Worm (Caenorhabditis elegans) whole organism, L3 larva: ENCODE data around the gene rps-25.
A peak's percentile ranks its signal among the peaks of the same experiment; 100 is the strongest.

Source experiments
- R02D3.7 ChIP-seq: fragments of 150-350 bp; optimal IDR thresholded peaks from 2 replicates; lab custom pipeline; 2014; ENCODE audit warnings: missing biosample characterization, missing genetic modification characterization
- ama-1 ChIP-seq: fragments of 150-350 bp; optimal IDR thresholded peaks from 2 replicates; lab custom pipeline; 2018
- ceh-16 ChIP-seq: sonication (generic microtip); optimal IDR thresholded peaks from 2 replicates; lab custom pipeline; 2017; ENCODE audit warnings: missing biosample characterization, missing genetic modification characterization
- ceh-28 ChIP-seq: fragments of 150-350 bp; optimal IDR thresholded peaks from 2 replicates; lab custom pipeline; 2014; ENCODE audit warnings: missing biosample characterization, missing genetic modification reagents, missing genetic modification characterization
- daf-12 ChIP-seq: fragments of 150-350 bp; optimal IDR thresholded peaks from 2 replicates; lab custom pipeline; 2014; ENCODE audit warnings: missing biosample characterization, missing genetic modification reagents, missing genetic modification characterization
- egl-27 ChIP-seq: sonication (generic microtip); optimal IDR thresholded peaks from 4 replicates; lab custom pipeline; 2017; ENCODE audit warnings: missing biosample characterization, missing genetic modification reagents, missing genetic modification characterization
- egl-5 ChIP-seq: fragments of 150-350 bp; optimal IDR thresholded peaks from 2 replicates; lab custom pipeline; 2017; ENCODE audit warnings: missing biosample characterization, missing genetic modification reagents, missing genetic modification characterization, inconsistent platforms
- elt-1 ChIP-seq: fragments of 150-350 bp; optimal IDR thresholded peaks from 2 replicates; lab custom pipeline; 2014; ENCODE audit warnings: missing biosample characterization, missing genetic modification characterization
- elt-2 ChIP-seq: sonication (generic microtip); optimal IDR thresholded peaks from 2 replicates; lab custom pipeline; 2016; ENCODE audit warnings: missing genetic modification reagents, mild to moderate bottlenecking, missing genetic modification characterization, missing compliant biosample characterization
- elt-3 ChIP-seq, 3 experiments: fragments of 150-350 bp in 1 of 3; sonication (generic microtip) in 2 of 3; optimal IDR thresholded peaks; 2 replicates in 2 of 3; 4 replicates in 1 of 3; lab custom pipeline; 2014 to 2017; ENCODE audit warnings: missing biosample characterization in 3 of 3, missing genetic modification characterization in 3 of 3
- eor-1 ChIP-seq, 2 experiments: fragments of 150-350 bp; optimal IDR thresholded peaks; 2 replicates each; lab custom pipeline; 2014 to 2018; ENCODE audit warnings: missing biosample characterization in 2 of 2, missing genetic modification characterization in 2 of 2
- fkh-10 ChIP-seq: sonication (generic microtip); optimal IDR thresholded peaks from 2 replicates; lab custom pipeline; 2017; ENCODE audit warnings: missing biosample characterization, missing genetic modification reagents, missing genetic modification characterization
- fkh-2 ChIP-seq: fragments of 150-350 bp; optimal IDR thresholded peaks from 2 replicates; lab custom pipeline; 2014; ENCODE audit warnings: missing biosample characterization, missing genetic modification reagents, missing genetic modification characterization
- fos-1 ChIP-seq: fragments of 150-350 bp; optimal IDR thresholded peaks from 2 replicates; lab custom pipeline; 2014; ENCODE audit warnings: missing biosample characterization, missing genetic modification characterization
- hmg-11 ChIP-seq: sonication (generic microtip); optimal IDR thresholded peaks from 2 replicates; lab custom pipeline; 2016; ENCODE audit warnings: missing genetic modification characterization, missing compliant biosample characterization
- mdl-1 ChIP-seq: fragments of 150-350 bp; optimal IDR thresholded peaks from 2 replicates; lab custom pipeline; 2014; ENCODE audit warnings: missing biosample characterization, missing genetic modification characterization
- nfya-1 ChIP-seq: sonication (generic microtip); optimal IDR thresholded peaks from 2 replicates; lab custom pipeline; 2017; ENCODE audit warnings: missing genetic modification characterization, mild to moderate bottlenecking, missing compliant biosample characterization, antibody characterized with exemption, moderate library complexity; ENCODE audit not compliant: insufficient read depth
- nhr-11 ChIP-seq: fragments of 150-350 bp; optimal IDR thresholded peaks from 2 replicates; lab custom pipeline; 2014; ENCODE audit warnings: missing biosample characterization, missing genetic modification characterization
- nhr-12 ChIP-seq: fragments of 150-350 bp; optimal IDR thresholded peaks from 2 replicates; lab custom pipeline; 2014; ENCODE audit warnings: missing biosample characterization, missing genetic modification characterization
- nhr-23 ChIP-seq: fragments of 150-350 bp; optimal IDR thresholded peaks from 2 replicates; lab custom pipeline; 2014; ENCODE audit warnings: missing biosample characterization, missing genetic modification reagents, missing genetic modification characterization
- nhr-237 ChIP-seq: fragments of 150-350 bp; optimal IDR thresholded peaks from 2 replicates; lab custom pipeline; 2014; ENCODE audit warnings: missing biosample characterization, missing genetic modification characterization
- nhr-25 ChIP-seq: sonication (generic microtip); optimal IDR thresholded peaks from 2 replicates; lab custom pipeline; 2017; ENCODE audit warnings: missing biosample characterization, missing genetic modification characterization
- nhr-67 ChIP-seq: fragments of 150-350 bp; optimal IDR thresholded peaks from 2 replicates; lab custom pipeline; 2014; ENCODE audit warnings: missing biosample characterization, missing genetic modification characterization
- nhr-76 ChIP-seq: fragments of 150-350 bp; sonication (generic microtip); optimal IDR thresholded peaks from 5 replicates; lab custom pipeline; 2014; ENCODE audit warnings: missing biosample characterization, missing genetic modification characterization
- nhr-77 ChIP-seq: fragments of 150-350 bp; optimal IDR thresholded peaks from 2 replicates; lab custom pipeline; 2014; ENCODE audit warnings: missing biosample characterization, missing genetic modification characterization
- pha-4 ChIP-seq: fragments of 150-350 bp; optimal IDR thresholded peaks from 2 replicates; lab custom pipeline; 2014; ENCODE audit warnings: missing biosample characterization, missing genetic modification reagents, missing genetic modification characterization
- sea-2 ChIP-seq: fragments of 150-350 bp; sonication (generic microtip); optimal IDR thresholded peaks from 4 replicates; lab custom pipeline; 2014; ENCODE audit warnings: missing biosample characterization, missing genetic modification reagents, missing genetic modification characterization
- skn-1 ChIP-seq: fragments of 150-350 bp; optimal IDR thresholded peaks from 2 replicates; lab custom pipeline; 2014; ENCODE audit warnings: missing biosample characterization, missing genetic modification characterization
- ztf-11 ChIP-seq: fragments of 150-350 bp; optimal IDR thresholded peaks from 2 replicates; lab custom pipeline; 2014; ENCODE audit warnings: missing biosample characterization, missing genetic modification characterization
- ztf-4 ChIP-seq: fragments of 150-350 bp; optimal IDR thresholded peaks from 2 replicates; lab custom pipeline; 2014; ENCODE audit warnings: missing biosample characterization, missing genetic modification characterization

rps-25 gene

ce11 chrIV:5934046-5934445, 13.4 kb downstream of the rps-25 start, which contains the start of gene H32C10.1:
Gene H32C10.1, plus strand, starts transcription at chrIV:5934346.
- TF ChIP-seq sea-2 (GFP tag; lab: Kevin White, UChicago) (no peak), ceh-28 (no peak), elt-3 (tag; optimal IDR thresholded peaks at IDR 0.05; lab: Kevin White, UChicago) (no peak), fkh-2 (tag; lab: Kevin White, UChicago) (no peak), pha-4 (tag; lab: Kevin White, UChicago) (no peak), egl-5 (tag; lab: Kevin White, UChicago) (no peak), mdl-1 (no peak), fkh-10 (GFP tag; lab: Kevin White, UChicago) (no peak), elt-1 (tag; lab: Kevin White, UChicago) (no peak), nhr-23 (no peak), ceh-16 (no peak), daf-12 (tag; lab: Kevin White, UChicago) (no peak)

- TF ChIP-seq elt-2 (tag; lab: Kevin White, UChicago) (no peak), hmg-11 (tag; lab: Kevin White, UChicago) (no peak), nhr-12 (tag; lab: Kevin White, UChicago) (no peak), fkh-10 (GFP tag; lab: Kevin White, UChicago) (no peak), ztf-4 (no peak), ceh-28 (no peak), nhr-11 (tag; lab: Kevin White, UChicago) (no peak), sea-2 (GFP tag; lab: Kevin White, UChicago) (no peak), nfya-1 (no peak), ama-1 (lab: Kevin White, UChicago) (no peak), ztf-11 (tag; lab: Kevin White, UChicago) (no peak), pha-4 (tag; lab: Kevin White, UChicago) (no peak), eor-1 (tag; optimal IDR thresholded peaks at IDR 0.05; lab: Kevin White, UChicago) (no peak), nhr-67 (no peak), nhr-23 (no peak), elt-1 (tag; lab: Kevin White, UChicago) (no peak), R02D3.7 (no peak), fos-1 (tag; lab: Kevin White, UChicago) (no peak), nhr-76 (tag; lab: Kevin White, UChicago) (no peak)
- TF ChIP-seq, all 47 proteins: peak for 0
Observed at ce11 chrIV:5930345-5930744, 17.1 kb downstream of the rps-25 start, which contains the start of gene lin-33. Gene lin-33, plus strand, starts transcription at chrIV:5930645.

ce11 chrIV:5928957-5929356, 18.4 kb downstream of the rps-25 start:
- no peak for TF ChIP-seq mdl-1
- TF ChIP-seq pha-4 (tag; lab: Kevin White, UChicago): no peak
- TF ChIP-seq nhr-237 (tag; lab: Kevin White, UChicago): no peak

ce11 chrIV:5927805-5928204, 19.6 kb downstream of the rps-25 start:
- TF ChIP-seq hmg-11 (tag; lab: Kevin White, UChicago) (no peak), eor-1 (tag; optimal IDR thresholded peaks at IDR 0.05; lab: Kevin White, UChicago) (no peak), elt-2 (tag; lab: Kevin White, UChicago) (no peak), mdl-1 (no peak), egl-27 (no peak), ztf-4 (no peak), skn-1 (tag; lab: Kevin White, UChicago) (no peak), fos-1 (tag; lab: Kevin White, UChicago) (no peak), egl-5 (tag; lab: Kevin White, UChicago) (no peak), elt-1 (tag; lab: Kevin White, UChicago) (no peak)

- TF ChIP-seq nhr-23: peak; percentile 50
- peak; percentile 64 for TF ChIP-seq nhr-25 (tag; lab: Kevin White, UChicago)
- no peak for TF ChIP-seq nfya-1
- TF ChIP-seq elt-3 (tag; optimal IDR thresholded peaks at IDR 0.05; lab: Kevin White, UChicago): no peak
- TF ChIP-seq hmg-11 (tag; lab: Kevin White, UChicago): peak; percentile 9
- peak; percentile 6 for TF ChIP-seq egl-5 (tag; lab: Kevin White, UChicago)
Observed at ce11 chrIV:5926643-5927042, 20.8 kb downstream of the rps-25 start.

ce11 chrIV:5924241-5924640, 23.2 kb downstream of the rps-25 start:
- no peak for TF ChIP-seq nhr-77 (tag; lab: Kevin White, UChicago)
- TF ChIP-seq elt-2 (tag; lab: Kevin White, UChicago): no peak
- no peak for TF ChIP-seq nhr-25 (tag; lab: Kevin White, UChicago)
- no peak for TF ChIP-seq ama-1 (lab: Kevin White, UChicago)
- TF ChIP-seq, all 47 proteins: peak for 0
